Worm (Caenorhabditis elegans): ENCODE results near the gene lst-5.

- TF ChIP-seq hmg-4 (GFP tag; optimal IDR thresholded peaks at IDR 0.05) (no peak), ceh-13 (GFP tag; optimal IDR thresholded peaks at IDR 0.05) (no peak), F13C5.2 (tag; optimal IDR thresholded peaks at IDR 0.05) (no peak), flt-1 (GFP tag; IDR thresholded peaks at IDR 0.05) (no peak), ama-1 (optimal IDR thresholded peaks at IDR 0.05) (no peak), B0310.2 (tag; optimal IDR thresholded peaks at IDR 0.05) (no peak), sea-1 (GFP tag; conservative IDR thresholded peaks at IDR 0.05) (no peak), tbx-11 (GFP tag; IDR thresholded peaks at IDR 0.05) (no peak), hmbx-1 (tag; optimal IDR thresholded peaks at IDR 0.05) (no peak), scrt-1 (GFP tag; IDR thresholded peaks at IDR 0.05) (no peak), ceh-36 (tag; optimal IDR thresholded peaks at IDR 0.05) (no peak)
Observed at ce11 chrII:6978908-6979307, 43.8 kb upstream of the lst-5 start.

All from whole organism, early embryonic.